Worm (Caenorhabditis elegans): ENCODE measurements around the gene B0334.20.

DNA sequence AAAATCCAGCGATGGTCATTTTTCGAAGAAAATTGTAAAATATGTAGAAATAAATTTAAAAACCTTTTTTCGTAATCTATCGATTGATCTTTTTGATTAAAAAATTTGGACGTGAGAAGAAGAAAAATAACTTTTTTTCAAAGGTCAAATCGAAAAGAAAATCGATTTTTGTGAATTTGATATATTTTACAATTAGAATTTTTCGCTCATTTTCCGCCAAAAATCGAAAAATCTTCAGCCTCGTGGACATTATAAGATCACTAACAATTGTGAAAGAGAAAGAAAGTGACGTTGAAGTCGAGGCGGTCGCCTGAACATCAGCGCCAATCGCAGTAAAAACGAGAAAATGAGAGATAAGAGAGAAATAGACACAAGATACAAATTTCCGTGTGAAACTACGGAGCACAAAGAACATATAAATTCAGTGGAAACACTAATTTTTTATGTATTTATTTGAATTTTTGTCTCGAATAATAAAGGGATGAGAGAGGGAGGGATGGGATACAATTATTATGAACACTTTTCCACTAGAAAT lies 30.6 kb downstream of the B0334.20 start, which contains the start of gene cisd-1:
- TF ChIP-seq dve-1 (tag; optimal IDR thresholded peaks at IDR 0.05) (no peak), npax-4 (tag; optimal IDR thresholded peaks at IDR 0.05) (no peak), ceh-9 (tag; optimal IDR thresholded peaks at IDR 0.05) (no peak), rnt-1 (tag; optimal IDR thresholded peaks at IDR 0.05) (no peak), lim-6 (tag; optimal IDR thresholded peaks at IDR 0.05) (no peak)
